Worm (Caenorhabditis elegans): ENCODE results near the gene C30B5.2.

- no peak for TF ChIP-seq B0310.2 (tag; optimal IDR thresholded peaks at IDR 0.05)
- no peak for TF ChIP-seq aly-1 (tag; optimal IDR thresholded peaks at IDR 0.05)
- TF ChIP-seq flt-1 (GFP tag; IDR thresholded peaks at IDR 0.05): no peak
- TF ChIP-seq ceh-36 (tag; optimal IDR thresholded peaks at IDR 0.05): no peak
Measured at ce11 chrII:6219346-6219745, 22.4 kb downstream of the C30B5.2 start, which contains the start of gene mks-2.

All from whole organism, early embryonic.